Fruit fly (Drosophila melanogaster) whole organism, embryonic: Measurements from ENCODE around the gene CG14676.

Experiments used
- Asciz ChIP-seq: fragments of 200-800 bp; sonication (Bioruptor generic); optimal IDR thresholded peaks from 2 replicates; lab custom pipeline; 2017; ENCODE audit warnings: missing biosample characterization, mild to moderate bottlenecking, missing genetic modification characterization, missing genetic modification reagents
- Atf3 ChIP-seq: fragments of 200-800 bp; sonication (Bioruptor generic); optimal IDR thresholded peaks from 3 replicates; lab custom pipeline; 2016; ENCODE audit warnings: missing biosample characterization, missing genetic modification characterization
- Bgb ChIP-seq: fragments of 200-800 bp; sonication (Bioruptor generic); IDR thresholded peaks from 2 replicates; pipeline ENCODE4 v1.3.6; 2022; ENCODE audit warnings: missing biosample characterization, missing genetic modification characterization; ENCODE audit not compliant: partially characterized antibody
- CG10274 ChIP-seq: fragments of 200-800 bp; sonication (Bioruptor generic); optimal IDR thresholded peaks from 3 replicates; lab custom pipeline; 2017; ENCODE audit warnings: missing biosample characterization, mild to moderate bottlenecking, missing genetic modification characterization
- CG10321 ChIP-seq: fragments of 200-800 bp; sonication (Bioruptor generic); IDR thresholded peaks from 2 replicates; pipeline ENCODE4 v1.3.6; 2022; ENCODE audit warnings: missing biosample characterization, missing genetic modification characterization
- CG10431 ChIP-seq: fragments of 200-800 bp; sonication (Bioruptor generic); optimal IDR thresholded peaks from 3 replicates; lab custom pipeline; 2018; ENCODE audit warnings: missing biosample characterization, mild to moderate bottlenecking, missing genetic modification characterization
- CG10565 ChIP-seq: fragments of 200-800 bp; sonication (Bioruptor generic); optimal IDR thresholded peaks from 3 replicates; lab custom pipeline; 2016; ENCODE audit warnings: missing biosample characterization, mild to moderate bottlenecking, missing genetic modification characterization
- CG11560 ChIP-seq: fragments of 200-800 bp; sonication (Bioruptor generic); IDR thresholded peaks from 3 replicates; pipeline ENCODE4 v1.3.6; 2022; ENCODE audit warnings: missing biosample characterization, missing genetic modification characterization
- CG12071 ChIP-seq: fragments of 200-800 bp; sonication (Bioruptor generic); optimal IDR thresholded peaks from 3 replicates; lab custom pipeline; 2018; ENCODE audit warnings: missing biosample characterization, mild to moderate bottlenecking, missing genetic modification characterization
- CG12659 ChIP-seq: fragments of 200-800 bp; sonication (Bioruptor generic); optimal IDR thresholded peaks from 3 replicates; lab custom pipeline; 2017; ENCODE audit warnings: mild to moderate bottlenecking, missing biosample characterization, missing genetic modification reagents, missing genetic modification characterization
- CG18262 ChIP-seq: fragments of 200-800 bp; optimal IDR thresholded peaks from 3 replicates; lab custom pipeline; 2019; ENCODE audit warnings: missing biosample characterization, mild to moderate bottlenecking, missing genetic modification characterization, moderate library complexity
- CG18619 ChIP-seq: fragments of 200-800 bp; sonication (Bioruptor generic); optimal IDR thresholded peaks from 3 replicates; lab custom pipeline; 2017; ENCODE audit warnings: missing biosample characterization, mild to moderate bottlenecking, missing genetic modification characterization
- CG2712 ChIP-seq: fragments of 200-800 bp; optimal IDR thresholded peaks from 3 replicates; lab custom pipeline; 2019; ENCODE audit warnings: missing biosample characterization, mild to moderate bottlenecking, missing genetic modification characterization, moderate library complexity
- CG30403 ChIP-seq: fragments of 200-800 bp; sonication (Bioruptor generic); optimal IDR thresholded peaks from 3 replicates; lab custom pipeline; 2016; ENCODE audit warnings: missing biosample characterization, missing genetic modification characterization
- CG34422 ChIP-seq: fragments of 200-800 bp; sonication (Bioruptor generic); IDR thresholded peaks from 3 replicates; pipeline ENCODE4 v1.3.6; 2022; ENCODE audit warnings: missing biosample characterization, missing genetic modification characterization
- CG3726 ChIP-seq: fragments of 200-800 bp; sonication (Bioruptor generic); IDR thresholded peaks from 3 replicates; pipeline ENCODE4, ENCODE4 v1.3.6; 2022; ENCODE audit warnings: missing biosample characterization, missing genetic modification characterization
- CG3847 ChIP-seq: fragments of 200-800 bp; sonication (Bioruptor generic); IDR thresholded peaks from 2 replicates; pipeline ENCODE4 v1.3.6; 2022; ENCODE audit warnings: missing biosample characterization, missing genetic modification characterization
- CG3995 ChIP-seq: fragments of 200-800 bp; sonication (Bioruptor generic); optimal IDR thresholded peaks from 3 replicates; lab custom pipeline; 2016; ENCODE audit warnings: missing biosample characterization, missing genetic modification characterization
- CG6272 ChIP-seq: fragments of 200-800 bp; sonication (Bioruptor generic); IDR thresholded peaks from 2 replicates; pipeline ENCODE4 v1.3.6; 2022; ENCODE audit warnings: missing biosample characterization, missing genetic modification characterization
- CG6654 ChIP-seq: fragments of 200-800 bp; sonication (Bioruptor generic); optimal IDR thresholded peaks from 2 replicates; lab custom pipeline; 2017; ENCODE audit warnings: missing biosample characterization, mild to moderate bottlenecking, missing genetic modification characterization
- CG7556 ChIP-seq: fragments of 200-800 bp; sonication (Bioruptor generic); optimal IDR thresholded peaks from 2 replicates; lab custom pipeline; 2017; ENCODE audit warnings: missing biosample characterization, mild to moderate bottlenecking, missing genetic modification characterization
- CG9727 ChIP-seq: fragments of 200-800 bp; sonication (Bioruptor generic); optimal IDR thresholded peaks from 3 replicates; lab custom pipeline; 2017; ENCODE audit warnings: missing biosample characterization, mild to moderate bottlenecking, missing genetic modification characterization
- CHES-1-like ChIP-seq: fragments of 200-800 bp; sonication (Bioruptor generic); optimal IDR thresholded peaks from 2 replicates; lab custom pipeline; 2016; ENCODE audit warnings: missing biosample characterization, missing genetic modification characterization
- Camta ChIP-seq: fragments of 200-800 bp; sonication (Bioruptor generic); optimal IDR thresholded peaks from 2 replicates; lab custom pipeline; 2016; ENCODE audit warnings: missing biosample characterization, missing genetic modification characterization
- D19B ChIP-seq: fragments of 200-800 bp; sonication (Bioruptor generic); optimal IDR thresholded peaks from 2 replicates; lab custom pipeline; 2017; ENCODE audit warnings: missing biosample characterization, mild to moderate bottlenecking, missing genetic modification characterization
- Fer2 ChIP-seq: fragments of 200-800 bp; sonication (Bioruptor generic); optimal IDR thresholded peaks from 2 replicates; lab custom pipeline; 2018; ENCODE audit warnings: missing biosample characterization, mild to moderate bottlenecking, missing genetic modification characterization, moderate library complexity
- Hey ChIP-seq: fragments of 200-800 bp; sonication (Bioruptor generic); optimal IDR thresholded peaks from 3 replicates; lab custom pipeline; 2018; ENCODE audit warnings: missing biosample characterization, mild to moderate bottlenecking, missing genetic modification characterization
- Hr3 ChIP-seq: fragments of 200-800 bp; sonication (Bioruptor generic); optimal IDR thresholded peaks from 3 replicates; lab custom pipeline; 2016; ENCODE audit warnings: missing biosample characterization, missing genetic modification characterization
- Kr ChIP-seq: fragments of 200-800 bp; sonication (Bioruptor generic); optimal IDR thresholded peaks from 2 replicates; lab custom pipeline; 2017; ENCODE audit warnings: missing biosample characterization, mild to moderate bottlenecking, missing genetic modification characterization
- Myb ChIP-seq: fragments of 200-800 bp; sonication (Bioruptor generic); optimal IDR thresholded peaks from 2 replicates; lab custom pipeline; 2016; ENCODE audit warnings: missing biosample characterization, missing genetic modification characterization
- Sin3A ChIP-seq: fragments of >200 bp; optimal IDR thresholded peaks from 2 replicates; lab custom pipeline; 2018
- Sox102F ChIP-seq: fragments of 200-800 bp; sonication (Bioruptor generic); optimal IDR thresholded peaks from 2 replicates; lab custom pipeline; 2018; ENCODE audit warnings: missing biosample characterization, mild to moderate bottlenecking, missing genetic modification characterization, moderate library complexity
- Xbp1 ChIP-seq: fragments of 200-800 bp; sonication (Bioruptor generic); optimal IDR thresholded peaks from 3 replicates; lab custom pipeline; 2016; ENCODE audit warnings: missing biosample characterization, mild to moderate bottlenecking, missing genetic modification characterization
- al ChIP-seq: fragments of 200-800 bp; sonication (Bioruptor generic); IDR thresholded peaks from 2 replicates; pipeline ENCODE4 v1.3.6; 2022; ENCODE audit warnings: missing biosample characterization, missing genetic modification characterization
- ase ChIP-seq: fragments of 200-800 bp; sonication (Bioruptor generic); IDR thresholded peaks from 3 replicates; pipeline ENCODE4 v1.3.6; 2022; ENCODE audit warnings: missing biosample characterization, missing genetic modification characterization
- bcd ChIP-seq: fragments of 200-800 bp; sonication (Bioruptor generic); optimal IDR thresholded peaks from 2 replicates; lab custom pipeline; 2017; ENCODE audit warnings: missing biosample characterization, mild to moderate bottlenecking, missing genetic modification characterization
- br ChIP-seq: fragments of >200 bp; optimal IDR thresholded peaks from 2 replicates; lab custom pipeline; 2017
- cad ChIP-seq: fragments of >200 bp; optimal IDR thresholded peaks from 2 replicates; lab custom pipeline; 2017; ENCODE audit warnings: missing biosample characterization, missing genetic modification characterization
- cato ChIP-seq: fragments of 200-800 bp; sonication (Bioruptor generic); optimal IDR thresholded peaks from 2 replicates; lab custom pipeline; 2016; ENCODE audit warnings: missing biosample characterization, missing genetic modification characterization, borderline replicate concordance
- chif ChIP-seq, 2 experiments: fragments of 200-800 bp; sonication (Bioruptor generic); optimal IDR thresholded peaks; 3 replicates each; lab custom pipeline; 2016; ENCODE audit warnings: missing biosample characterization in 2 of 2, missing genetic modification characterization in 2 of 2
- corto ChIP-seq: fragments of 200-800 bp; sonication (Bioruptor generic); optimal IDR thresholded peaks from 2 replicates; lab custom pipeline; 2016; ENCODE audit warnings: missing biosample characterization, mild to moderate bottlenecking, missing genetic modification characterization, moderate library complexity
- ems ChIP-seq: fragments of 200-800 bp; sonication (Bioruptor generic); optimal IDR thresholded peaks from 3 replicates; lab custom pipeline; 2016; ENCODE audit warnings: missing biosample characterization, missing genetic modification characterization
- jumu ChIP-seq: fragments of 200-800 bp; sonication (Bioruptor generic); optimal IDR thresholded peaks from 3 replicates; lab custom pipeline; 2016; ENCODE audit warnings: missing biosample characterization, missing genetic modification characterization
- lmd ChIP-seq: fragments of 200-800 bp; sonication (Bioruptor generic); IDR thresholded peaks from 2 replicates; pipeline ENCODE4 v1.3.6; 2022; ENCODE audit warnings: missing biosample characterization, missing genetic modification characterization
- pan ChIP-seq, 4 experiments: fragments of >200 bp in 3 of 4; fragments of 200-800 bp in 1 of 4; sonication (Bioruptor generic) in 1 of 4; optimal IDR thresholded peaks in 3 of 4; IDR thresholded peaks in 1 of 4; 2 replicates each; pipeline versions ENCODE4 v1.3.6 to Lab custom; 2017 to 2022; ENCODE audit warnings: missing biosample characterization in 2 of 4, missing genetic modification characterization in 2 of 4, mixed read lengths in 1 of 4
- repo ChIP-seq: fragments of 200-800 bp; sonication (Bioruptor generic); optimal IDR thresholded peaks from 2 replicates; lab custom pipeline; 2016; ENCODE audit warnings: missing biosample characterization, missing genetic modification characterization
- sima ChIP-seq: fragments of 200-800 bp; sonication (Bioruptor generic); optimal IDR thresholded peaks from 2 replicates; lab custom pipeline; 2016; ENCODE audit warnings: missing biosample characterization, missing genetic modification characterization
- sisA ChIP-seq: fragments of 200-800 bp; sonication (Bioruptor generic); IDR thresholded peaks from 2 replicates; pipeline ENCODE4 v1.3.6; 2022; ENCODE audit warnings: missing biosample characterization, missing genetic modification characterization
- sob ChIP-seq: fragments of 200-800 bp; sonication (Bioruptor generic); IDR thresholded peaks from 2 replicates; pipeline ENCODE4 v1.3.6; 2022; ENCODE audit warnings: missing biosample characterization, missing genetic modification characterization
- sug ChIP-seq: fragments of 200-800 bp; optimal IDR thresholded peaks from 2 replicates; lab custom pipeline; 2019; ENCODE audit warnings: missing biosample characterization, mild to moderate bottlenecking, missing genetic modification characterization, moderate library complexity
- twi ChIP-seq: fragments of 200-800 bp; optimal IDR thresholded peaks from 2 replicates; lab custom pipeline; 2019; ENCODE audit warnings: missing biosample characterization, mild to moderate bottlenecking, missing genetic modification characterization, moderate library complexity

Gene CG14676

dm6 chr3R:5861218-5861902 lies 14.3 kb downstream of the CG14676 start (continued):
- TF ChIP-seq CG30403 (GFP tag; lab: Kevin White, UChicago) (peak; percentile 69), CG10274 (GFP tag; lab: Kevin White, UChicago) (peak; percentile 98), CG18262 (tag; lab: Kevin White, UChicago) (peak; percentile 37), sob (peak; percentile 23; the same call in 1 of the 2 replicates), jumu (GFP tag; lab: Kevin White, UChicago) (peak; percentile 12), sima (GFP tag; lab: Kevin White, UChicago) (no peak), CG3726 (no peak), Asciz (no peak), al (0 out of 2 replicates have a peak, but pooled peaks have one; percentile 7), Sin3A (lab: Kevin White, UChicago) (no peak), CG7556 (GFP tag; lab: Kevin White, UChicago) (peak; percentile 72), sug (tag; lab: Kevin White, UChicago) (peak; percentile 16), bcd (GFP tag; lab: Kevin White, UChicago) (peak; percentile 48), CG2712 (tag; lab: Kevin White, UChicago) (no peak), lmd (peak; percentile 34), Atf3 (GFP tag; lab: Kevin White, UChicago) (no peak), Hey (tag; lab: Kevin White, UChicago) (no peak), chif (GFP tag; optimal IDR thresholded peaks at IDR 0.05; lab: Kevin White, UChicago) (no peak), CG6654 (GFP tag; lab: Kevin White, UChicago) (peak; percentile 25), Myb (GFP tag; lab: Kevin White, UChicago) (no peak), Bgb (GFP tag; lab: Robert Waterston, UW) (no peak), cad (GFP tag; lab: Kevin White, UChicago) (no peak), CG3847 (GFP tag; lab: Robert Waterston, UW) (peak; percentile 4; the same call in 1 of the 2 replicates), cato (no peak), CG34422 (GFP tag; lab: Robert Waterston, UW) (no peak), br (lab: Kevin White, UChicago) (no peak), corto (GFP tag; lab: Kevin White, UChicago) (no peak), CG18619 (GFP tag; lab: Kevin White, UChicago) (peak; percentile 67), CG3995 (GFP tag; lab: Kevin White, UChicago) (peak; percentile 13), CG10431 (GFP tag; lab: Kevin White, UChicago) (no peak), CG9727 (GFP tag; lab: Kevin White, UChicago) (peak; percentile 56), CG11560 (tag; lab: Robert Waterston, UW) (no peak), Fer2 (tag; lab: Kevin White, UChicago) (no peak), Sox102F (GFP tag; lab: Kevin White, UChicago) (no peak), CHES-1-like (GFP tag; lab: Kevin White, UChicago) (no peak), CG10321 (GFP tag; lab: Robert Waterston, UW) (no peak), CG10565 (no peak), Hr3 (GFP tag; lab: Kevin White, UChicago) (no peak), pan (optimal IDR thresholded peaks at IDR 0.05; lab: Kevin White, UChicago) (no peak), pan (GFP tag; optimal IDR thresholded peaks at IDR 0.05 in 1 of 2, IDR thresholded peaks at IDR 0.05 in 1 of 2) (peak in 1 of 2 experiments; percentile 13), ems (GFP tag; lab: Kevin White, UChicago) (peak; percentile 3), twi (tag; lab: Kevin White, UChicago) (no peak), Camta (GFP tag; lab: Kevin White, UChicago) (no peak), Kr (GFP tag; lab: Kevin White, UChicago) (no peak), CG12659 (GFP tag; lab: Kevin White, UChicago) (peak; percentile 37), repo (GFP tag; lab: Kevin White, UChicago) (no peak), ase (GFP tag; lab: Robert Waterston, UW) (no peak), D19B (GFP tag; lab: Kevin White, UChicago) (peak; percentile 51), CG6272 (GFP tag; lab: Robert Waterston, UW) (no peak), Xbp1 (peak; percentile 14), sisA (no peak), CG12071 (no peak)
